Worm (Caenorhabditis elegans): ENCODE data around the gene M60.4.

Gene M60.4

DNA sequence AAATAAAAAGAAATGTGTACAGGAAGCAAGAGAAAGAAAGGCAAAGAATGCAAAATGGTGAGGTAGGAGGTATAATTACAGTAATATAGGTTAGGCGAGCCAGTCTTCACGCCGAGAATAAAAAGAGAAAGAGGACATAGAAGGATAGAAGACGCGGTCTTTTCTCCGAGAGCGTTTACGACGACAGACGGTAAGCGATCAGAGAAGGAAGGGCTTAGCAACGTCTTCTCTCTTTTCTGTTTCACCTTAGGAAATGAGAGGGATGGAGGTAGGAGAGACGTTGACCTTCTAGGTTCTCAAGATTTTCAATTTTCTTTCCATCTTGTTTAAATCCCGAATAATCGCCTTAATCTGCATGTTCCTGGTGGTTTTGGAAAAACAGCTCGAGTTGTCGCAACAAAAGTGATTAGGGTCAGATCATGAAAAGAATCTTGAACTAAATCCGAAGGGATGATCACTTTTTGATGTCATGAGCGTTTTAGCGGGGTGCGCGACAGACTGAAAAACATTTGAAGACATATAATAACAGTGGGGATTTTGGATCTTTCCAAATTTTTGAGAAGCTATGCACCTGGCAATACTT is 34.9 kb upstream of the M60.4 start, which contains the start of gene cutl-29:
Gene cutl-29, minus strand, starts transcription at position 51 of the 583 bp plus-strand sequence.
- peak; percentile 11 for TF ChIP-seq ceh-31 (tag; optimal IDR thresholded peaks at IDR 0.05)
- TF ChIP-seq ttx-3 (tag; optimal IDR thresholded peaks at IDR 0.05): no peak
- TF ChIP-seq K09A11.1 (tag; optimal IDR thresholded peaks at IDR 0.05; ENCODE audit: insufficient read depth): no peak

ce11 chrX:8268083-8268482 is 32.0 kb upstream of the M60.4 start:
- TF ChIP-seq ceh-9 (tag; optimal IDR thresholded peaks at IDR 0.05): no peak
- no peak for TF ChIP-seq ceh-14 (tag; optimal IDR thresholded peaks at IDR 0.05)
- no peak for TF ChIP-seq elt-2 (tag; optimal IDR thresholded peaks at IDR 0.05)
- TF ChIP-seq F13H6.1 (tag; optimal IDR thresholded peaks at IDR 0.05): no peak
- peak; percentile 14 for TF ChIP-seq ceh-31 (tag; optimal IDR thresholded peaks at IDR 0.05)
- TF ChIP-seq pax-1 (tag; optimal IDR thresholded peaks at IDR 0.05): no peak
- TF ChIP-seq pqm-1 (tag; optimal IDR thresholded peaks at IDR 0.05): no peak
- TF ChIP-seq unc-42 (tag; optimal IDR thresholded peaks at IDR 0.05): peak; percentile 54
- no peak for TF ChIP-seq unc-55 (GFP tag; optimal IDR thresholded peaks at IDR 0.05)

- TF ChIP-seq hlh-13 (GFP tag; optimal IDR thresholded peaks at IDR 0.05): no peak
- no peak for TF ChIP-seq nhr-232 (tag; optimal IDR thresholded peaks at IDR 0.05)
- TF ChIP-seq elt-4 (tag; optimal IDR thresholded peaks at IDR 0.05): no peak
- no peak for TF ChIP-seq unc-86 (tag; optimal IDR thresholded peaks at IDR 0.05)
- TF ChIP-seq ceh-31 (tag; optimal IDR thresholded peaks at IDR 0.05): no peak
- TF ChIP-seq nfya-1 (tag; optimal IDR thresholded peaks at IDR 0.05): no peak
- TF ChIP-seq sdc-2 (tag; optimal IDR thresholded peaks at IDR 0.05): no peak
- no peak for TF ChIP-seq pha-4 (tag; optimal IDR thresholded peaks at IDR 0.05)
- TF ChIP-seq tbx-2 (tag; optimal IDR thresholded peaks at IDR 0.05): no peak
- no peak for TF ChIP-seq eyg-1 (tag; optimal IDR thresholded peaks at IDR 0.05)
- TF ChIP-seq tbx-7 (tag; optimal IDR thresholded peaks at IDR 0.05): no peak
- TF ChIP-seq F13H6.1 (tag; optimal IDR thresholded peaks at IDR 0.05): no peak
- TF ChIP-seq hlh-15 (tag; optimal IDR thresholded peaks at IDR 0.05): no peak
- no peak for TF ChIP-seq ceh-30 (tag; optimal IDR thresholded peaks at IDR 0.05)
- TF ChIP-seq ets-4 (tag; optimal IDR thresholded peaks at IDR 0.05): no peak
- no peak for TF ChIP-seq unc-55 (GFP tag; optimal IDR thresholded peaks at IDR 0.05)
- no peak for TF ChIP-seq hlh-6 (tag; optimal IDR thresholded peaks at IDR 0.05)
- TF ChIP-seq ceh-14 (tag; optimal IDR thresholded peaks at IDR 0.05): no peak
- no peak for TF ChIP-seq hlh-30 (tag; optimal IDR thresholded peaks at IDR 0.05; ENCODE audit: insufficient read depth)
- no peak for TF ChIP-seq pag-3 (tag; optimal IDR thresholded peaks at IDR 0.05; ENCODE audit: borderline replicate concordance)
These were observed 26.6 kb upstream of the M60.4 start for ce11 chrX:8262734-8263133.

DNA sequence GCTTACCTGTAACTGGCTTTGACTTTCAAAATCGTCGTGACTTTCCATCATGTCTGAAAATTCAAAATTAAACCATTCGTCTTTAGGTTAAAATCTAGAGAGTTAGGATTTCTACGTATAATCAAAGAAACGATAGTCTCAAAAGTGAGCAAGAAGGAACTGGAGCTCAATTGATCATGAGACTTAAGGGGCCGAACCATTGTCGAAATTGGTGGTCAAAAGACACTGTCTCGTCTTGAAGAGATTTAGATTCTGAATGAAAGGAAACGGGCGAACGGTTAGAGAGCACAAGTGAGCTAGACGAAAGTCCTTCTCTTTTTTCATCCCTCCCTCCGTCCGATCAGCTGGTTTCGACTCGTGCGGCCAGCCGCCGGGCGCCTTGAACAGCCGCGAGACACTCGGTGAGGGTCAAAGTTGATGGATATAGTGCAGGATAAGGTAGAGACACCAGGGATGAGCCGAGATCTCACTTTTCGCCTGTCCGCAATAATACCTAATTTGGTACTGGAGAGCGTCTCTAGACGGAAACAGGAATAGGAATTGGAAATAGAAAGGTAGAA is 25.1 kb upstream of the M60.4 start, which contains the start of gene M60.7:
Gene M60.7, minus strand, starts transcription at position 51 of the 560 bp plus-strand sequence.
- TF ChIP-seq ceh-24 (tag; optimal IDR thresholded peaks at IDR 0.05): no peak
- no peak for TF ChIP-seq pha-4 (tag; optimal IDR thresholded peaks at IDR 0.05)
- no peak for TF ChIP-seq pag-3 (tag; optimal IDR thresholded peaks at IDR 0.05; ENCODE audit: borderline replicate concordance)
- TF ChIP-seq hlh-8 (tag; optimal IDR thresholded peaks at IDR 0.05): no peak
- no peak for TF ChIP-seq hlh-6 (tag; optimal IDR thresholded peaks at IDR 0.05)
- TF ChIP-seq ahr-1 (tag; optimal IDR thresholded peaks at IDR 0.05): no peak
- no peak for TF ChIP-seq ceh-34 (tag; optimal IDR thresholded peaks at IDR 0.05)
- no peak for TF ChIP-seq hlh-15 (tag; optimal IDR thresholded peaks at IDR 0.05)
- no peak for TF ChIP-seq madf-2 (tag; optimal IDR thresholded peaks at IDR 0.05)
- TF ChIP-seq unc-3 (GFP tag; conservative IDR thresholded peaks at IDR 0.05): no peak
- TF ChIP-seq unc-3 (tag; optimal IDR thresholded peaks at IDR 0.05): no peak
- TF ChIP-seq hlh-30 (tag; optimal IDR thresholded peaks at IDR 0.05; ENCODE audit: insufficient read depth): no peak
- TF ChIP-seq ceh-9 (tag; optimal IDR thresholded peaks at IDR 0.05): no peak
- no peak for TF ChIP-seq sdc-2 (tag; optimal IDR thresholded peaks at IDR 0.05)
- no peak for TF ChIP-seq K09A11.1 (tag; optimal IDR thresholded peaks at IDR 0.05; ENCODE audit: insufficient read depth)
